Worm (Caenorhabditis elegans): ENCODE results near the gene ZK354.2.
"Not testable (repeated sequence)": the region's sequence is repeated elsewhere in the genome, so short reads cannot be mapped to it uniquely, and the experiment has no call there.

ZK354.2 gene

DNA sequence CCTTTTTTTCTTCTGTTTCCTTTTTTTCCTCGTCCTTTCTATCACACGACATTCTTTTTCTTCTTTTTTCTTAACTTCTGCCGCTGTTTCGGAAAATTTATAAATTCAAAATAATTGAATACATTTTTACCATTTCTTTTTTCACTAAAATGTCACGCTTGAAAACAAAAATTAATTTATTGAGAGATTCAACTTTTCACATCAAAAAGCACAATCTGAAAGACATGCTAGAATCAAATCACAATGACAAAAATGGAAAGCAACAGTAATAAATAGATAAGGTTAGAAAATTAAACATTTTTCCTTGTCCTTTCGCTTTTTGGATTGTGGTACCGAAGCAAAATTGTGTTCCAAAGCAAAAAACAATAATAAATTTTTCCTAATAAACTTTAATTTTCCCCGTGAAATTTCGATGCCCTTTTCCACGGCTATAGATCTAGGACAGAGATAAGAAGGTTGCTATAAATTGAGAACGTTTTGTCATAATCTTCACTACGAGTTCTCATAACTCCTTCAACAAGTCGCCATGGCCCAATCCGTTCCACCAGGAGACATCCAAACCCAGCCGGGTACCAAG is 15.7 kb upstream of the ZK354.2 start, which contains the start of the genes ZK354.6 and msp-113:
Gene ZK354.6, minus strand, starts transcription at position 101 of the 577 bp plus-strand sequence.
Gene msp-113, plus strand, starts transcription at position 527 of the 577 bp plus-strand sequence.
- TF ChIP-seq dao-5 (tag; optimal IDR thresholded peaks at IDR 0.05): no peak
- TF ChIP-seq him-1 (tag; optimal IDR thresholded peaks at IDR 0.05): no peak
- TF ChIP-seq W03F9.2 (tag; optimal IDR thresholded peaks at IDR 0.05): no peak

DNA sequence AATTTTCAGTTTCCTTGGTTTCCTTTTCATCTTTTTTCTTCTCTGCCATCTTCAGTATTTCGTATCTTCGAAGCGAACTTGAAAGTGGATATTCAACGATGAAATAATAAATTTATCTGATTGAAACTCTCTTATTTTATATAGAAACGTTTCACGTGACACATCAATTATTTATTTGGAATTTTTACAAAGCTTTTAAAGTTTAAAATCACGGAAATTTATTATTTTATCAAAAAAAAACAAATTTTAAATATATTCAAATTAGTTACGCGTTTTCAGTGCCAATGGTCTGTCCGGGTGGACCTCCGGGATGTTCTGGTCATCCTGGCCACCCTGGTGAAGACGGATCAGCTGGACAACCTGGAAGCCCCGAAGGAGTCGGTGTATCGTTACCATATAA is 10.2 kb upstream of the ZK354.2 start, which contains the start of gene ZK354.7:
Gene ZK354.7, minus strand, starts transcription at position 101 of the 400 bp plus-strand sequence.
- TF ChIP-seq dao-5 (tag; optimal IDR thresholded peaks at IDR 0.05) (no peak), W03F9.2 (tag; optimal IDR thresholded peaks at IDR 0.05) (no peak), him-1 (tag; optimal IDR thresholded peaks at IDR 0.05) (no peak)

DNA sequence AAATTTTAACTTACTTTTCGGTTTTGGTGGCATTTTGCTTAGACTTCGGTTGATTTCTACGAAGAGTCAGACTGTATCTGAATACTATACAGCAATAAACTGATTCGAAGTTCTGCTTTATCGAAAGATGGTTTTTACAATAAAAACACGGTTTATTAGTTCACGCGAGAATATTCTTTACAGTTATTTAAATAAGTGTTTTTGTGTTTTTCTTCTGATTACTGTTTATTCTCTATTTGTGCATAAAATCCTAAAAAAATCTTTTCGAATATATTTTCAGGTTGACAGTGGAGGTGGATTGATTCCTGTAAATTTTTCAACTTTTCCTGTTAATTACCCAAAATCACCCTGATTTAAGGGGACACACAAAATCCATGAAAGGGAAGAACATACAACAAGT is 7.2 kb upstream of the ZK354.2 start, which contains the start of gene ZK354.8:
Gene ZK354.8, minus strand, starts transcription at position 101 of the 400 bp plus-strand sequence.
- TF ChIP-seq him-1 (tag; optimal IDR thresholded peaks at IDR 0.05): no peak
- no peak for TF ChIP-seq W03F9.2 (tag; optimal IDR thresholded peaks at IDR 0.05)
- no peak for TF ChIP-seq dao-5 (tag; optimal IDR thresholded peaks at IDR 0.05)

ce11 chrIV:5308046-5308643 is 5.1 kb upstream of the ZK354.2 start, which contains the start of the genes ZK354.9 and msp-58:
Gene ZK354.9, minus strand, starts transcription at chrIV:5308146.
Gene msp-58, plus strand, starts transcription at chrIV:5308593.
- TF ChIP-seq dao-5, W03F9.2, him-1 (tag; optimal IDR thresholded peaks at IDR 0.05): not testable (repeated sequence)

- TF ChIP-seq dao-5 (tag; optimal IDR thresholded peaks at IDR 0.05): no peak
- TF ChIP-seq him-1 (tag; optimal IDR thresholded peaks at IDR 0.05): no peak
These were observed 3.5 kb upstream of the ZK354.2 start, which contains the start of gene ZK354.3 for ce11 chrIV:5309742-5310141. Gene ZK354.3, plus strand, starts transcription at chrIV:5310042.

- TF ChIP-seq him-1, W03F9.2, dao-5 (tag; optimal IDR thresholded peaks at IDR 0.05): not testable (repeated sequence)
These were observed 3.0 kb downstream of the ZK354.2 start, which contains the start of gene msp-65 for ce11 chrIV:5316223-5316622. Gene msp-65, plus strand, starts transcription at chrIV:5316523.

DNA sequence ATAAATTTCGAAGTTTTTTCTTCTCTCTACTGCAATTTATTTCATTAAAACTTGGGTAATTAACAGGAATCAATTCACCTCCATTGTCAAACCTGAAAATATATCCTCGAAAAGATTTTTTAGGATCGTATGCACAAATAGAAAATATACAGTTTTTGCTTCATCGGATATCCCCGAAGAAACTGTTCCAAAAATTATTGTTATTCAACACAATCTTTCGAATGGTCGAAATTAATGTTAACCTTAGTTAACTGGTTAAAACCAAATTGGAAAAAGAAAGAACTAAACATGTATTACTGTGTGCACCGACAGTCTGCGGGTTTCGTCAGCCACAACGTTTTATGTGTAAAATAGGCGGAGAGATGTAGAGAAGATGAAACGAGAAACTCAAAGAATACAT is 3.9 kb downstream of the ZK354.2 start:
- TF ChIP-seq dao-5 (tag; optimal IDR thresholded peaks at IDR 0.05): no peak
- no peak for TF ChIP-seq him-1 (tag; optimal IDR thresholded peaks at IDR 0.05)
- no peak for TF ChIP-seq W03F9.2 (tag; optimal IDR thresholded peaks at IDR 0.05)

- TF ChIP-seq him-1 (tag; optimal IDR thresholded peaks at IDR 0.05): no peak
- no peak for TF ChIP-seq W03F9.2 (tag; optimal IDR thresholded peaks at IDR 0.05)
- no peak for TF ChIP-seq dao-5 (tag; optimal IDR thresholded peaks at IDR 0.05)
These were observed 5.7 kb downstream of the ZK354.2 start, which contains the start of gene slc-46A for ce11 chrIV:5318835-5319303. Gene slc-46A, plus strand, starts transcription at chrIV:5319253.

- no peak for TF ChIP-seq W03F9.2 (tag; optimal IDR thresholded peaks at IDR 0.05)
- no peak for TF ChIP-seq dao-5 (tag; optimal IDR thresholded peaks at IDR 0.05)
- TF ChIP-seq him-1 (tag; optimal IDR thresholded peaks at IDR 0.05): no peak
These were observed 12.9 kb downstream of the ZK354.2 start, which contains the start of gene Y4C6B.4 for ce11 chrIV:5326144-5326543. Gene Y4C6B.4, plus strand, starts transcription at chrIV:5326444.

DNA sequence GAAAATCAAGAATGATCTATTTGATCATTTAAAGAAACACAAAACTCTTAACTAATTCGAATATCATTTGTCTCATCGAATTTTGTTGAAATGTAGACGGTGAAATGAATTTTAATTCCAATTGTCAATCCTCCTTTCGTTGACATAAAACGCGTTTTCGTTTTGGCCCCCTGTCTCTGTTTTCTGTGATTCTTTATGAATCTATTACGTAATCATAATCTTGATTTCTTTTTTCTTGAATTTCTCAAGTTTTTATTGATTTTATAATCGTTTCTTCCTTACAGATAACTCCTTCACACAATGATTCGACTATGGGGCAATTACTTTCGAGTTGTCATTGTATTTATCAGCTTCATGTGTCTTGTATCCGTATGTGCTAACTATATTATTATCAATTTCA is 19.0 kb downstream of the ZK354.2 start, which contains the start of gene Y4C6B.3:
Gene Y4C6B.3, plus strand, starts transcription at position 301 of the 400 bp plus-strand sequence.
- TF ChIP-seq dao-5 (tag; optimal IDR thresholded peaks at IDR 0.05) (no peak), him-1 (tag; optimal IDR thresholded peaks at IDR 0.05) (no peak), W03F9.2 (tag; optimal IDR thresholded peaks at IDR 0.05) (no peak)

- TF ChIP-seq W03F9.2 (tag; optimal IDR thresholded peaks at IDR 0.05) (no peak), dao-5 (tag; optimal IDR thresholded peaks at IDR 0.05) (no peak), him-1 (tag; optimal IDR thresholded peaks at IDR 0.05) (no peak)
These were observed 20.3 kb downstream of the ZK354.2 start for ce11 chrIV:5333484-5333883.

DNA sequence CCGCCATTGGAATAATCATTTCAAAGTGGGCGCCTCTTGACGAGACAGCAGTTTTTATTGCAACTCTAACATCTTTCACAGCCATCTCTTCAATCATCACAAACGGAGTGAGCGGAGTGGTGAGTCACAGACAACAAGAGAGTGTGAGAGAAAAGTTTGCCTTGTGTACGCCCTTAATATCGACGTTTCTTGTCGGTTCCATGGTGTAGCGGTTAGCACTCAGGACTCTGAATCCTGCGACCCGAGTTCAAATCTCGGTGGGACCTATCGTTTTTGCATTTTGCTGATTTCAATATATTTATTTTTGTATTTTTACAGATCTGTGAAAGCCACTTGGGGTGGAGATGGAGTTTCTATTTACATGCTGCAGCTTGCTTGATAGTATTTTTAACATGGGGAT is 21.3 kb downstream of the ZK354.2 start:
- TF ChIP-seq him-1 (tag; optimal IDR thresholded peaks at IDR 0.05) (no peak), W03F9.2 (tag; optimal IDR thresholded peaks at IDR 0.05) (no peak), dao-5 (tag; optimal IDR thresholded peaks at IDR 0.05) (peak; percentile 22)

ce11 chrIV:5337649-5338048 is 24.4 kb downstream of the ZK354.2 start:
- TF ChIP-seq W03F9.2 (tag; optimal IDR thresholded peaks at IDR 0.05): no peak
- TF ChIP-seq him-1 (tag; optimal IDR thresholded peaks at IDR 0.05): no peak
- no peak for TF ChIP-seq dao-5 (tag; optimal IDR thresholded peaks at IDR 0.05)

DNA sequence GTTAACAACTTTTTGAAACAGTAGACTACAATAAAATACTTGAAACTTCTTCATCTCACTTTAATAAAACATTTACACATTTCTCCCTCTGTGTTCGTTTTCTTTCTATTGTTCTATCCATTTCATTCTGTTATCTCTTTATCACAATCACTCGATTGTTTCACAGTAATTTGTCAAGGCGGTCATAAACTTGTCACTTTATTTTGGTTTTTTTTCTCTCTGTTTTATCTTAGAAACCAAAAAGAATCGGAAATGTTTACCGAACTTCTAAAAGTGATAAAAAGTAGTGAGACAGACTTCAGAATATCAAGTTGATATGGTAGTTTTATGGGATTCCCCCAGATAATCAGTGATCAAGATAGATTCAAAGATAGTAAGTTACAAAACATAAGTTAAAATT is 26.1 kb downstream of the ZK354.2 start, which contains the start of gene Y4C6B.2:
Gene Y4C6B.2, plus strand, starts transcription at position 320 of the 400 bp plus-strand sequence.
- TF ChIP-seq him-1 (tag; optimal IDR thresholded peaks at IDR 0.05) (no peak), dao-5 (tag; optimal IDR thresholded peaks at IDR 0.05) (no peak), W03F9.2 (tag; optimal IDR thresholded peaks at IDR 0.05) (no peak)
